Fruit fly (Drosophila melanogaster): ENCODE data around the gene CG3581.

DNA sequence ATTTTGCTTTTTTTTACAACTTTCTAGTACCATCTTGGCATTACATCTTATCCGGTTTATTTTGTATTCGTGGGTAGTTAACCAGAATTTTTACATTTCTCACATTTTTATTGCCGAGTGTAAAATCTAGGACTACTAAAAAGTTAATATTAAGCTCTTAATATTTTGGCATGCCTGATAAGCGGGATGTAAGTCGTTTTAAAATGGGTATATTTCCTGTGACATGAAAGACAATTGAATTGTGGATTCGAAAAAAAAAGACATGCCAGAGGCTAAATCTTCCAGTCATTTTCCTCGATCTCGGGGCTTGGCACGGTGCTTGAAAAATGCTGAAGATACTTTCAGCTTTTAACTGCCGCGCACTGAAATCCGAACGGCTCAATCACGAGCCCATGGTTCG, 2.5 kb upstream of the CG3581 start, which contains the start of gene CG31245:
- no peak for TF ChIP-seq toe (GFP tag; optimal IDR thresholded peaks at IDR 0.05)
- no peak for TF ChIP-seq CG14711 (tag; optimal IDR thresholded peaks at IDR 0.05)
- no peak for TF ChIP-seq ovo (GFP tag; optimal IDR thresholded peaks at IDR 0.05)
- TF ChIP-seq Crg-1 (GFP tag; optimal IDR thresholded peaks at IDR 0.05), result no peak
- TF ChIP-seq Mnt (GFP tag; optimal IDR thresholded peaks at IDR 0.05), result no peak
- no peak for TF ChIP-seq kay (GFP tag; ENCODE audit: borderline replicate concordance)
- TF ChIP-seq CG1620 (GFP tag; optimal IDR thresholded peaks at IDR 0.05), result no peak
- TF ChIP-seq CG5204 (GFP tag; optimal IDR thresholded peaks at IDR 0.05), result no peak
- no peak for TF ChIP-seq Hr96 (GFP tag; optimal IDR thresholded peaks at IDR 0.05)
- TF ChIP-seq Clk (GFP tag; optimal IDR thresholded peaks at IDR 0.05), result no peak
- no peak for TF ChIP-seq cic (GFP tag; optimal IDR thresholded peaks at IDR 0.05)
